Fruit fly (Drosophila melanogaster) S2 (cell line): Measurements from ENCODE around the gene CG10651.

Experiments
- CG8478 ChIP-seq: fragments of >200 bp; optimal IDR thresholded peaks from 2 replicates; lab custom pipeline; 2018
- CTCF ChIP-seq, 2 experiments: fragments of >200 bp; optimal IDR thresholded peaks; 2 replicates each; lab custom pipeline; 2018

- TF ChIP-seq CG8478 (lab: Kevin White, UChicago) (no peak), CTCF (optimal IDR thresholded peaks at IDR 0.05; lab: Kevin White, UChicago) (no peak)
These were observed 17.0 kb downstream of the CG10651 start for dm6 chr2L:20117752-20118151.
